Fruit fly (Drosophila melanogaster) whole organism, embryonic: ENCODE results near the gene CG7366.
A peak's percentile ranks its signal among the peaks of the same experiment; 100 is the strongest.

ENCODE experiments used
- Asciz ChIP-seq: fragments of 200-800 bp; sonication (Bioruptor generic); optimal IDR thresholded peaks from 2 replicates; lab custom pipeline; 2017; ENCODE audit warnings: missing biosample characterization, mild to moderate bottlenecking, missing genetic modification characterization, missing genetic modification reagents
- Atf3 ChIP-seq: fragments of 200-800 bp; sonication (Bioruptor generic); optimal IDR thresholded peaks from 3 replicates; lab custom pipeline; 2016; ENCODE audit warnings: missing biosample characterization, missing genetic modification characterization
- BtbVII ChIP-seq: fragments of 200-800 bp; sonication (Bioruptor generic); optimal IDR thresholded peaks from 3 replicates; lab custom pipeline; 2017; ENCODE audit warnings: missing biosample characterization, mild to moderate bottlenecking, missing genetic modification characterization
- CG10462 ChIP-seq: fragments of 200-800 bp; sonication (Bioruptor generic); optimal IDR thresholded peaks from 2 replicates; lab custom pipeline; 2016; ENCODE audit warnings: missing biosample characterization, missing genetic modification characterization
- CG10979 ChIP-seq: fragments of 200-800 bp; sonication (Bioruptor generic); optimal IDR thresholded peaks from 2 replicates; lab custom pipeline; 2018; ENCODE audit warnings: missing biosample characterization, mild to moderate bottlenecking, missing genetic modification characterization, moderate library complexity
- CG13624 ChIP-seq: fragments of 200-800 bp; sonication (Bioruptor generic); optimal IDR thresholded peaks from 2 replicates; lab custom pipeline; 2016; ENCODE audit warnings: missing biosample characterization, missing genetic modification characterization
- CG14014 ChIP-seq: fragments of 200-800 bp; sonication (Bioruptor generic); IDR thresholded peaks from 2 replicates; pipeline ENCODE4 v1.3.6; 2022; ENCODE audit warnings: missing biosample characterization, missing genetic modification characterization
- CG14710 ChIP-seq: fragments of 200-800 bp; sonication (Bioruptor generic); optimal IDR thresholded peaks from 3 replicates; lab custom pipeline; 2019; ENCODE audit warnings: missing biosample characterization, mild to moderate bottlenecking, missing genetic modification characterization, moderate library complexity
- CG1529 ChIP-seq: fragments of 200-800 bp; sonication (Bioruptor generic); optimal IDR thresholded peaks from 3 replicates; lab custom pipeline; 2018; ENCODE audit warnings: missing biosample characterization, missing genetic modification characterization
- CG15601 ChIP-seq: fragments of 200-800 bp; sonication (Bioruptor generic); optimal IDR thresholded peaks from 3 replicates; lab custom pipeline; 2019; ENCODE audit warnings: missing biosample characterization, mild to moderate bottlenecking, missing genetic modification characterization, moderate library complexity
- CG16813 ChIP-seq: fragments of 200-800 bp; sonication (Bioruptor generic); IDR thresholded peaks from 3 replicates; pipeline ENCODE4 v1.3.6; 2022; ENCODE audit warnings: missing biosample characterization, missing genetic modification characterization; ENCODE audit not compliant: partially characterized antibody
- CG18476 ChIP-seq: fragments of 200-800 bp; sonication (Bioruptor generic); optimal IDR thresholded peaks from 2 replicates; lab custom pipeline; 2016; ENCODE audit warnings: missing biosample characterization, mild to moderate bottlenecking, missing genetic modification characterization
- CG2116 ChIP-seq: fragments of 200-800 bp; sonication (Bioruptor generic); optimal IDR thresholded peaks from 3 replicates; lab custom pipeline; 2018; ENCODE audit warnings: missing biosample characterization, mild to moderate bottlenecking, missing genetic modification characterization
- CG34376 ChIP-seq: fragments of 200-800 bp; sonication (Bioruptor generic); optimal IDR thresholded peaks from 2 replicates; lab custom pipeline; 2018; ENCODE audit warnings: missing biosample characterization, mild to moderate bottlenecking, missing genetic modification characterization
- CG42726 ChIP-seq: fragments of 200-800 bp; sonication (Bioruptor generic); IDR thresholded peaks from 2 replicates; pipeline ENCODE4 v1.3.6; 2022; ENCODE audit warnings: missing biosample characterization, missing genetic modification characterization; ENCODE audit not compliant: partially characterized antibody
- CG4424 ChIP-seq: fragments of 200-800 bp; sonication (Bioruptor generic); optimal IDR thresholded peaks from 3 replicates; lab custom pipeline; 2016; ENCODE audit warnings: missing biosample characterization, missing genetic modification characterization
- CG8290 ChIP-seq, 3 experiments: fragments of 200-800 bp; sonication (Bioruptor generic); optimal IDR thresholded peaks; 2 replicates each; lab custom pipeline; 2016 to 2019; ENCODE audit warnings: missing biosample characterization in 3 of 3, missing genetic modification characterization in 3 of 3, mild to moderate bottlenecking in 2 of 3, moderate library complexity in 1 of 3
- D19B ChIP-seq: fragments of 200-800 bp; sonication (Bioruptor generic); optimal IDR thresholded peaks from 2 replicates; lab custom pipeline; 2017; ENCODE audit warnings: missing biosample characterization, mild to moderate bottlenecking, missing genetic modification characterization
- Eip74EF ChIP-seq, 2 experiments: fragments of 200-800 bp in 1 of 2; fragments of >200 bp in 1 of 2; sonication (Bioruptor generic) in 1 of 2; optimal IDR thresholded peaks; 2 replicates each; lab custom pipeline; 2017 to 2019; ENCODE audit warnings: missing biosample characterization in 2 of 2, missing genetic modification characterization in 2 of 2, mild to moderate bottlenecking in 1 of 2, moderate library complexity in 1 of 2
- Nf-YA ChIP-seq: fragments of 200-800 bp; sonication (Bioruptor generic); IDR thresholded peaks from 2 replicates; pipeline ENCODE4 v1.3.6; 2022; ENCODE audit warnings: missing biosample characterization, missing genetic modification characterization
- NfI ChIP-seq: fragments of 200-800 bp; sonication (Bioruptor generic); optimal IDR thresholded peaks from 3 replicates; lab custom pipeline; 2018; ENCODE audit warnings: missing biosample characterization, mild to moderate bottlenecking, missing genetic modification characterization, moderate library complexity
- Rx ChIP-seq: fragments of 200-800 bp; sonication (Bioruptor generic); IDR thresholded peaks from 2 replicates; pipeline ENCODE4 v1.3.6; 2022; ENCODE audit warnings: missing biosample characterization, missing genetic modification characterization
- Sox100B ChIP-seq: fragments of 200-800 bp; sonication (Bioruptor generic); optimal IDR thresholded peaks from 3 replicates; lab custom pipeline; 2018; ENCODE audit warnings: missing biosample characterization, mild to moderate bottlenecking, missing genetic modification characterization
- Usf ChIP-seq: fragments of 200-800 bp; sonication (Bioruptor generic); optimal IDR thresholded peaks from 2 replicates; lab custom pipeline; 2017; ENCODE audit warnings: missing genotype, missing biosample characterization, missing genetic modification characterization
- Vsx1 ChIP-seq: fragments of 200-800 bp; sonication (Bioruptor generic); optimal IDR thresholded peaks from 2 replicates; lab custom pipeline; 2017; ENCODE audit warnings: missing biosample characterization, mild to moderate bottlenecking, missing genetic modification characterization, missing genetic modification reagents
- ap ChIP-seq: fragments of 200-800 bp; sonication (Bioruptor generic); IDR thresholded peaks from 2 replicates; pipeline ENCODE4 v1.3.6; 2022; ENCODE audit warnings: missing biosample characterization, missing genetic modification characterization
- bowl ChIP-seq: fragments of 200-800 bp; sonication (Bioruptor generic); IDR thresholded peaks from 2 replicates; pipeline ENCODE4 v1.3.6; 2022; ENCODE audit warnings: missing biosample characterization, missing genetic modification characterization
- btn ChIP-seq: fragments of 200-800 bp; sonication (Bioruptor generic); optimal IDR thresholded peaks from 2 replicates; lab custom pipeline; 2016; ENCODE audit warnings: missing biosample characterization, missing genetic modification characterization
- chif ChIP-seq, 2 experiments: fragments of 200-800 bp; sonication (Bioruptor generic); optimal IDR thresholded peaks; 3 replicates each; lab custom pipeline; 2016; ENCODE audit warnings: missing biosample characterization in 2 of 2, missing genetic modification characterization in 2 of 2
- chm ChIP-seq: fragments of 200-800 bp; sonication (Bioruptor generic); IDR thresholded peaks from 2 replicates; pipeline ENCODE4 v1.3.6; 2022; ENCODE audit warnings: missing biosample characterization, missing genetic modification characterization
- dati ChIP-seq: fragments of 200-800 bp; sonication (Bioruptor generic); IDR thresholded peaks from 2 replicates; pipeline ENCODE4 v1.3.6; 2022; ENCODE audit warnings: missing biosample characterization, missing genetic modification characterization
- emc ChIP-seq: fragments of 200-800 bp; sonication (Bioruptor generic); optimal IDR thresholded peaks from 2 replicates; lab custom pipeline; 2016; ENCODE audit warnings: missing biosample characterization, missing genetic modification characterization
- eve ChIP-seq, 2 experiments: fragments of >200 bp; optimal IDR thresholded peaks; 2 replicates each; lab custom pipeline; 2017; ENCODE audit warnings: missing biosample characterization in 2 of 2, missing genetic modification characterization in 2 of 2
- ftz-f1 ChIP-seq: fragments of 200-800 bp; sonication (Bioruptor generic); optimal IDR thresholded peaks from 2 replicates; lab custom pipeline; 2016; ENCODE audit warnings: missing biosample characterization, missing genetic modification characterization
- gsb ChIP-seq: fragments of 200-800 bp; sonication (Bioruptor generic); IDR thresholded peaks from 2 replicates; pipeline ENCODE4 v1.3.6; 2022; ENCODE audit warnings: missing biosample characterization, missing genetic modification characterization
- kay ChIP-seq: fragments of 200-800 bp; sonication (Bioruptor generic); optimal IDR thresholded peaks from 2 replicates; lab custom pipeline; 2016; ENCODE audit warnings: missing biosample characterization, missing genetic modification characterization
- nom ChIP-seq: fragments of 200-800 bp; sonication (Bioruptor generic); optimal IDR thresholded peaks from 2 replicates; lab custom pipeline; 2017; ENCODE audit warnings: missing biosample characterization, missing genetic modification characterization, mild to moderate bottlenecking, moderate library complexity, missing genetic modification reagents
- pb ChIP-seq: fragments of 200-800 bp; sonication (Bioruptor generic); optimal IDR thresholded peaks from 3 replicates; lab custom pipeline; 2016; ENCODE audit warnings: missing biosample characterization, missing genetic modification characterization
- pnt ChIP-seq: fragments of 200-800 bp; sonication (Bioruptor generic); optimal IDR thresholded peaks from 3 replicates; lab custom pipeline; 2016; ENCODE audit warnings: missing biosample characterization, missing genetic modification characterization
- pros ChIP-seq: fragments of 200-800 bp; sonication (Bioruptor generic); optimal IDR thresholded peaks from 3 replicates; lab custom pipeline; 2019; ENCODE audit warnings: missing biosample characterization, mild to moderate bottlenecking, missing genetic modification characterization, moderate library complexity
- run ChIP-seq: fragments of 200-800 bp; sonication (Bioruptor generic); optimal IDR thresholded peaks from 3 replicates; lab custom pipeline; 2018; ENCODE audit warnings: missing biosample characterization, mild to moderate bottlenecking, missing genetic modification characterization
- sc ChIP-seq, 3 experiments: fragments of >200 bp in 2 of 3; fragments of 200-800 bp in 1 of 3; sonication (Bioruptor generic) in 1 of 3; optimal IDR thresholded peaks; 2 replicates in 2 of 3; 3 replicates in 1 of 3; lab custom pipeline; 2017; ENCODE audit warnings: mild to moderate bottlenecking in 1 of 3, missing biosample characterization in 1 of 3, missing genetic modification characterization in 1 of 3, missing genetic modification reagents in 1 of 3
- so ChIP-seq: fragments of 200-800 bp; sonication (Bioruptor generic); IDR thresholded peaks from 3 replicates; pipeline ENCODE4 v1.3.6; 2022; ENCODE audit warnings: missing biosample characterization, missing genetic modification characterization
- stwl ChIP-seq: fragments of 200-800 bp; sonication (Bioruptor generic); optimal IDR thresholded peaks from 3 replicates; lab custom pipeline; 2018; ENCODE audit warnings: missing biosample characterization, mild to moderate bottlenecking, missing genetic modification characterization, moderate library complexity
- twi ChIP-seq: fragments of 200-800 bp; optimal IDR thresholded peaks from 2 replicates; lab custom pipeline; 2019; ENCODE audit warnings: missing biosample characterization, mild to moderate bottlenecking, missing genetic modification characterization, moderate library complexity
- unc-4 ChIP-seq: fragments of 200-800 bp; sonication (Bioruptor generic); IDR thresholded peaks from 2 replicates; pipeline ENCODE4 v1.3.6; 2022; ENCODE audit warnings: missing biosample characterization, missing genetic modification characterization; ENCODE audit not compliant: partially characterized antibody
- zfh1 ChIP-seq: fragments of 200-800 bp; sonication (Bioruptor generic); IDR thresholded peaks from 3 replicates; pipeline ENCODE4 v1.3.6; 2022; ENCODE audit warnings: missing biosample characterization, missing genetic modification characterization

Gene CG7366

dm6 chr3L:8153206-8153996 is 48.8 kb downstream of the CG7366 start (continued):
- TF ChIP-seq pros (no peak), bowl (no peak; the same call in 1 of the 2 replicates), CG2116 (GFP tag; lab: Kevin White, UChicago) (peak; percentile 5), Vsx1 (GFP tag; lab: Kevin White, UChicago) (no peak), btn (peak; percentile 36), CG18476 (GFP tag; lab: Kevin White, UChicago) (peak; percentile 23), CG10979 (tag; lab: Kevin White, UChicago) (peak; percentile 61), nom (GFP tag; lab: Kevin White, UChicago) (no peak), Sox100B (GFP tag; lab: Kevin White, UChicago) (peak; percentile 60), Asciz (GFP tag; lab: Kevin White, UChicago) (peak; percentile 65), Eip74EF (GFP tag; optimal IDR thresholded peaks at IDR 0.05; lab: Kevin White, UChicago) (peak in 1 of 2 experiments; percentile 40), CG4424 (GFP tag; lab: Kevin White, UChicago) (peak; percentile 61), ftz-f1 (GFP tag; lab: Kevin White, UChicago) (no peak), Nf-YA (GFP tag; lab: Robert Waterston, UW) (no peak), run (tag; lab: Kevin White, UChicago) (no peak), so (GFP tag; lab: Robert Waterston, UW) (peak; percentile 65; the same call in 1 of the 3 replicates), CG34376 (GFP tag; lab: Kevin White, UChicago) (no peak), dati (GFP tag; lab: Robert Waterston, UW) (no peak), Atf3 (peak; percentile 54), twi (tag; lab: Kevin White, UChicago) (no peak), ap (GFP tag; lab: Robert Waterston, UW) (peak; percentile 49; the same call in 1 of the 2 replicates), eve (GFP tag; optimal IDR thresholded peaks at IDR 0.05; lab: Kevin White, UChicago) (peak in 1 of 2 experiments; percentile 62), chif (GFP tag; optimal IDR thresholded peaks at IDR 0.05; lab: Kevin White, UChicago) (peak in 1 of 2 experiments; percentile 50), CG16813 (no peak), stwl (tag; lab: Kevin White, UChicago) (no peak), CG8290 (GFP tag; optimal IDR thresholded peaks at IDR 0.05; lab: Kevin White, UChicago) (no peak), CG8290 (tag; optimal IDR thresholded peaks at IDR 0.05; lab: Kevin White, UChicago) (no peak), kay (GFP tag; lab: Kevin White, UChicago) (no peak), CG13624 (no peak), gsb (no peak), BtbVII (GFP tag; lab: Kevin White, UChicago) (peak; percentile 42), CG14710 (tag; lab: Kevin White, UChicago) (peak; percentile 29), pb (GFP tag; lab: Kevin White, UChicago) (no peak), CG42726 (GFP tag; lab: Robert Waterston, UW) (no peak), CG10462 (peak; percentile 19), emc (GFP tag; lab: Kevin White, UChicago) (no peak), Usf (GFP tag; lab: Kevin White, UChicago) (no peak), pnt (GFP tag; lab: Kevin White, UChicago) (peak; percentile 36), sc (optimal IDR thresholded peaks at IDR 0.05; lab: Kevin White, UChicago) (no peak), sc (GFP tag; optimal IDR thresholded peaks at IDR 0.05; lab: Kevin White, UChicago) (peak; percentile 1), CG1529 (peak; percentile 51), D19B (GFP tag; lab: Kevin White, UChicago) (no peak), chm (GFP tag; lab: Robert Waterston, UW) (no peak), NfI (peak; percentile 57), unc-4 (GFP tag; lab: Robert Waterston, UW) (no peak), zfh1 (peak; percentile 44; the same call in 1 of the 3 replicates), Rx (peak; percentile 58), CG15601 (no peak), CG14014 (0 out of 2 replicates have a peak, but pooled peaks have one; percentile 31)
